Worm (Caenorhabditis elegans) whole organism, L4/young adult: ENCODE results near the gene T28A11.25.

Experiments
- W03F9.2 ChIP-seq: fragments of 150-350 bp; optimal IDR thresholded peaks from 2 replicates; lab custom pipeline; 2014; ENCODE audit warnings: missing biosample characterization, missing genetic modification characterization
- dao-5 ChIP-seq: sonication (generic microtip); optimal IDR thresholded peaks from 2 replicates; lab custom pipeline; 2016; ENCODE audit warnings: missing genotype, missing genetic modification characterization, moderate library complexity, missing compliant biosample characterization
- him-1 ChIP-seq: sonication (generic microtip); optimal IDR thresholded peaks from 2 replicates; lab custom pipeline; 2016; ENCODE audit warnings: missing genotype, missing genetic modification reagents, missing genetic modification characterization, missing compliant biosample characterization

The T28A11.25 gene

ce11 chrV:3269407-3269806 is 12.2 kb upstream of the T28A11.25 start, which contains the start of gene T28A11.19:
T28A11.19 (minus strand) TSS chrV:3269514.
- TF ChIP-seq dao-5, result no peak
- TF ChIP-seq W03F9.2 (tag; lab: Kevin White, UChicago), result no peak
- TF ChIP-seq him-1 (tag; lab: Kevin White, UChicago), result no peak

ce11 chrV:3273156-3273555 is 8.5 kb upstream of the T28A11.25 start, which contains the start of gene T28A11.20:
T28A11.20 (minus strand) TSS chrV:3273256.
- TF ChIP-seq him-1 (tag; lab: Kevin White, UChicago), result no peak
- no peak for TF ChIP-seq dao-5
- no peak for TF ChIP-seq W03F9.2 (tag; lab: Kevin White, UChicago)

- TF ChIP-seq W03F9.2 (tag; lab: Kevin White, UChicago), result no peak
- TF ChIP-seq dao-5, result no peak
- TF ChIP-seq him-1 (tag; lab: Kevin White, UChicago), result no peak
These were observed 8.0 kb upstream of the T28A11.25 start, which contains the start of gene T28A11.4 for ce11 chrV:3273577-3274100. T28A11.4 (plus strand) TSS chrV:3274050.

- TF ChIP-seq W03F9.2 (tag; lab: Kevin White, UChicago), result no peak
- TF ChIP-seq dao-5, result no peak
- TF ChIP-seq him-1 (tag; lab: Kevin White, UChicago), result no peak
These were observed 6.6 kb upstream of the T28A11.25 start, which contains the start of gene T28A11.3 for ce11 chrV:3275033-3275432. T28A11.3 (plus strand) TSS chrV:3275333.

ce11 chrV:3276184-3276583 is 5.4 kb upstream of the T28A11.25 start:
- no peak for TF ChIP-seq W03F9.2 (tag; lab: Kevin White, UChicago)
- TF ChIP-seq dao-5, result no peak

- no peak for TF ChIP-seq W03F9.2 (tag; lab: Kevin White, UChicago)
- no peak for TF ChIP-seq dao-5
- TF ChIP-seq him-1 (tag; lab: Kevin White, UChicago), result no peak
These were observed 3.5 kb upstream of the T28A11.25 start, which contains the start of gene fbxa-64 for ce11 chrV:3278101-3278639. fbxa-64 (minus strand) TSS chrV:3278151.

- no peak for TF ChIP-seq W03F9.2 (tag; lab: Kevin White, UChicago)
- no peak for TF ChIP-seq him-1 (tag; lab: Kevin White, UChicago)
- no peak for TF ChIP-seq dao-5
These were observed 2.5 kb upstream of the T28A11.25 start for ce11 chrV:3279138-3279537.

- TF ChIP-seq W03F9.2 (tag; lab: Kevin White, UChicago) (no peak), him-1 (tag; lab: Kevin White, UChicago) (no peak), dao-5 (no peak)
These were observed 1.6 kb upstream of the T28A11.25 start, which contains the start of gene T28A11.2 for ce11 chrV:3280009-3280408. T28A11.2 (plus strand) TSS chrV:3280379.

ce11 chrV:3282957-3283356 is 1.3 kb downstream of the T28A11.25 start, which contains the start of gene str-64:
str-64 (plus strand) TSS chrV:3283257.
- TF ChIP-seq dao-5, result no peak
- no peak for TF ChIP-seq him-1 (tag; lab: Kevin White, UChicago)
- TF ChIP-seq W03F9.2 (tag; lab: Kevin White, UChicago), result no peak

- TF ChIP-seq him-1 (tag; lab: Kevin White, UChicago) (no peak), dao-5 (no peak), W03F9.2 (tag; lab: Kevin White, UChicago) (no peak)
These were observed 3.0 kb downstream of the T28A11.25 start, which contains the start of gene F35F10.5 for ce11 chrV:3284629-3285028. F35F10.5 (plus strand) TSS chrV:3284929.

- no peak for TF ChIP-seq dao-5
- TF ChIP-seq W03F9.2 (tag; lab: Kevin White, UChicago), result no peak
- no peak for TF ChIP-seq him-1 (tag; lab: Kevin White, UChicago)
These were observed 5.7 kb downstream of the T28A11.25 start, which contains the start of gene F35F10.7 for ce11 chrV:3287330-3287729. F35F10.7 (minus strand) TSS chrV:3287430.

ce11 chrV:3288134-3288533 is 6.5 kb downstream of the T28A11.25 start:
- TF ChIP-seq dao-5, result no peak
- TF ChIP-seq him-1 (tag; lab: Kevin White, UChicago), result no peak
- TF ChIP-seq W03F9.2 (tag; lab: Kevin White, UChicago), result no peak

- TF ChIP-seq dao-5 (no peak), W03F9.2 (tag; lab: Kevin White, UChicago) (no peak), him-1 (tag; lab: Kevin White, UChicago) (no peak)
These were observed 7.6 kb downstream of the T28A11.25 start, which contains the start of gene F35F10.6 for ce11 chrV:3289267-3289666. F35F10.6 (minus strand) TSS chrV:3289367.

- TF ChIP-seq W03F9.2 (tag; lab: Kevin White, UChicago) (no peak), dao-5 (no peak), him-1 (tag; lab: Kevin White, UChicago) (no peak)
These were observed 13.7 kb downstream of the T28A11.25 start for ce11 chrV:3295368-3295767.
